Fruit fly (Drosophila melanogaster) whole organism, prepupa: ENCODE measurements around the gene CG32248.
A peak's percentile ranks its signal among the peaks of the same experiment; 100 is the strongest.

Experiments used
- Blimp-1 ChIP-seq: fragments of 200-800 bp; sonication (Bioruptor generic); optimal IDR thresholded peaks from 3 replicates; lab custom pipeline; 2017; ENCODE audit warnings: missing biosample characterization, missing genetic modification characterization, mild to moderate bottlenecking, moderate library complexity, missing genetic modification reagents
- CG10631 ChIP-seq: fragments of 200-800 bp; sonication (Bioruptor generic); optimal IDR thresholded peaks from 2 replicates; lab custom pipeline; 2016; ENCODE audit warnings: missing biosample characterization, missing genetic modification characterization
- CG10669 ChIP-seq: fragments of 200-800 bp; sonication (Bioruptor generic); optimal IDR thresholded peaks from 3 replicates; lab custom pipeline; 2018; ENCODE audit warnings: missing biosample characterization, mild to moderate bottlenecking, missing genetic modification characterization, moderate library complexity
- CG11294 ChIP-seq: fragments of 200-800 bp; sonication (Bioruptor generic); IDR thresholded peaks from 2 replicates; pipeline ENCODE4 v1.3.6; 2022; ENCODE audit warnings: missing biosample characterization, missing genetic modification characterization
- CG11762 ChIP-seq: fragments of 200-800 bp; sonication (Bioruptor generic); optimal IDR thresholded peaks from 3 replicates; lab custom pipeline; 2016; ENCODE audit warnings: missing biosample characterization, missing genetic modification characterization; ENCODE audit not compliant: insufficient read depth
- CG11902 ChIP-seq: fragments of 200-800 bp; sonication (Bioruptor generic); optimal IDR thresholded peaks from 3 replicates; lab custom pipeline; 2016; ENCODE audit warnings: missing biosample characterization, missing genetic modification characterization
- CG15336 ChIP-seq: fragments of 200-800 bp; sonication (Bioruptor generic); IDR thresholded peaks from 2 replicates; pipeline ENCODE4 v1.3.6; 2022; ENCODE audit warnings: missing biosample characterization, missing genetic modification characterization
- CG16779 ChIP-seq: fragments of 200-800 bp; sonication (Bioruptor generic); optimal IDR thresholded peaks from 3 replicates; lab custom pipeline; 2017; ENCODE audit warnings: missing biosample characterization, mild to moderate bottlenecking, missing genetic modification characterization
- CG31627 ChIP-seq: fragments of 200-800 bp; sonication (Bioruptor generic); optimal IDR thresholded peaks from 3 replicates; lab custom pipeline; 2016; ENCODE audit warnings: missing biosample characterization, missing genetic modification characterization
- CG32006 ChIP-seq: fragments of 200-800 bp; sonication (Bioruptor generic); optimal IDR thresholded peaks from 3 replicates; lab custom pipeline; 2017; ENCODE audit warnings: missing biosample characterization, mild to moderate bottlenecking, missing genetic modification characterization
- CG34406 ChIP-seq: fragments of 200-800 bp; sonication (Bioruptor generic); optimal IDR thresholded peaks from 3 replicates; lab custom pipeline; 2016; ENCODE audit warnings: missing biosample characterization, missing genetic modification characterization
- CG6163 ChIP-seq: fragments of 200-800 bp; sonication (Bioruptor generic); IDR thresholded peaks from 3 replicates; pipeline ENCODE4 v1.3.6; 2022; ENCODE audit warnings: missing biosample characterization, missing genetic modification characterization
- CG6276 ChIP-seq: fragments of 200-800 bp; sonication (Bioruptor generic); optimal IDR thresholded peaks from 2 replicates; lab custom pipeline; 2017; ENCODE audit warnings: missing biosample characterization, mild to moderate bottlenecking, missing genetic modification characterization
- CG6808 ChIP-seq: fragments of 200-800 bp; sonication (Bioruptor generic); optimal IDR thresholded peaks from 3 replicates; lab custom pipeline; 2017; ENCODE audit warnings: missing biosample characterization, missing genetic modification characterization, mild to moderate bottlenecking, moderate library complexity, missing genetic modification reagents
- CG7368 ChIP-seq: fragments of 200-800 bp; sonication (Bioruptor generic); optimal IDR thresholded peaks from 3 replicates; lab custom pipeline; 2016; ENCODE audit warnings: missing biosample characterization, missing genetic modification characterization
- CG8119 ChIP-seq: fragments of 200-800 bp; sonication (Bioruptor generic); IDR thresholded peaks from 3 replicates; pipeline ENCODE4 v1.3.6; 2022; ENCODE audit warnings: missing biosample characterization, missing genetic modification characterization
- CG8319 ChIP-seq: fragments of 200-800 bp; sonication (Bioruptor generic); optimal IDR thresholded peaks from 3 replicates; lab custom pipeline; 2016; ENCODE audit warnings: missing biosample characterization, missing genetic modification characterization
- CG8632 ChIP-seq: fragments of 200-800 bp; sonication (Bioruptor generic); optimal IDR thresholded peaks from 3 replicates; lab custom pipeline; 2016; ENCODE audit warnings: missing biosample characterization, missing genetic modification characterization
- CG9139 ChIP-seq: fragments of 200-800 bp; sonication (Bioruptor generic); optimal IDR thresholded peaks from 3 replicates; lab custom pipeline; 2017; ENCODE audit warnings: missing biosample characterization, mild to moderate bottlenecking, missing genetic modification characterization
- Eip75B ChIP-seq: fragments of 200-800 bp; sonication (Bioruptor generic); optimal IDR thresholded peaks from 3 replicates; lab custom pipeline; 2016; ENCODE audit warnings: missing biosample characterization, missing genetic modification characterization
- Eip93F ChIP-seq: fragments of 200-800 bp; sonication (Bioruptor generic); optimal IDR thresholded peaks from 2 replicates; lab custom pipeline; 2016; ENCODE audit warnings: missing biosample characterization, mild to moderate bottlenecking, missing genetic modification characterization
- Ets21C ChIP-seq: fragments of 200-800 bp; sonication (Bioruptor generic); optimal IDR thresholded peaks from 3 replicates; lab custom pipeline; 2016; ENCODE audit warnings: missing biosample characterization, missing genetic modification characterization
- Ets96B ChIP-seq: fragments of 200-800 bp; optimal IDR thresholded peaks from 2 replicates; lab custom pipeline; 2019; ENCODE audit warnings: missing biosample characterization, mild to moderate bottlenecking, missing genetic modification characterization, moderate library complexity
- Gug ChIP-seq: fragments of 200-800 bp; sonication (Bioruptor generic); IDR thresholded peaks from 2 replicates; pipeline ENCODE4 v1.3.6; 2022; ENCODE audit warnings: missing biosample characterization, missing genetic modification characterization
- Hr38 ChIP-seq: sonication (Bioruptor generic); optimal IDR thresholded peaks from 2 replicates; lab custom pipeline; 2016; ENCODE audit warnings: missing biosample characterization, missing genetic modification characterization
- Hr39 ChIP-seq: fragments of 200-800 bp; sonication (Bioruptor generic); optimal IDR thresholded peaks from 2 replicates; lab custom pipeline; 2016; ENCODE audit warnings: missing biosample characterization, missing genetic modification characterization
- Hr4 ChIP-seq: fragments of 200-800 bp; sonication (Bioruptor generic); optimal IDR thresholded peaks from 3 replicates; lab custom pipeline; 2016; ENCODE audit warnings: missing biosample characterization, missing genetic modification characterization
- Met ChIP-seq: fragments of 200-800 bp; sonication (Bioruptor generic); optimal IDR thresholded peaks from 3 replicates; lab custom pipeline; 2016; ENCODE audit warnings: missing biosample characterization, missing genetic modification characterization
- OdsH ChIP-seq: fragments of 200-800 bp; sonication (Bioruptor generic); optimal IDR thresholded peaks from 3 replicates; lab custom pipeline; 2016; ENCODE audit warnings: missing biosample characterization, missing genetic modification characterization
- Smox ChIP-seq: fragments of 200-800 bp; sonication (Bioruptor generic); optimal IDR thresholded peaks from 3 replicates; lab custom pipeline; 2016; ENCODE audit warnings: missing biosample characterization, missing genetic modification characterization
- Sox102F ChIP-seq: fragments of 200-800 bp; sonication (Bioruptor generic); optimal IDR thresholded peaks from 2 replicates; lab custom pipeline; 2016; ENCODE audit warnings: missing biosample characterization, mild to moderate bottlenecking, missing genetic modification characterization
- Sox14 ChIP-seq: fragments of 200-800 bp; sonication (Bioruptor generic); optimal IDR thresholded peaks from 3 replicates; lab custom pipeline; 2016; ENCODE audit warnings: missing biosample characterization, missing genetic modification characterization
- Sox15 ChIP-seq: fragments of 200-800 bp; sonication (Bioruptor generic); optimal IDR thresholded peaks from 3 replicates; lab custom pipeline; 2016; ENCODE audit warnings: missing biosample characterization, missing genetic modification characterization
- achi ChIP-seq: fragments of 200-800 bp; sonication (Bioruptor generic); optimal IDR thresholded peaks from 3 replicates; lab custom pipeline; 2016; ENCODE audit warnings: missing biosample characterization, missing genetic modification characterization
- acj6 ChIP-seq: fragments of 200-800 bp; sonication (Bioruptor generic); optimal IDR thresholded peaks from 3 replicates; lab custom pipeline; 2016; ENCODE audit warnings: missing biosample characterization, missing genetic modification characterization
- cyc ChIP-seq: fragments of 200-800 bp; sonication (Bioruptor generic); optimal IDR thresholded peaks from 3 replicates; lab custom pipeline; 2016; ENCODE audit warnings: missing biosample characterization, missing genetic modification characterization
- dac ChIP-seq: fragments of 200-800 bp; sonication (Bioruptor generic); optimal IDR thresholded peaks from 2 replicates; lab custom pipeline; 2017; ENCODE audit warnings: missing biosample characterization, mild to moderate bottlenecking, missing genetic modification characterization
- dsx ChIP-seq: fragments of 200-800 bp; optimal IDR thresholded peaks from 3 replicates; lab custom pipeline; 2019; ENCODE audit warnings: missing biosample characterization, mild to moderate bottlenecking, missing genetic modification characterization, moderate library complexity; ENCODE audit not compliant: poor library complexity, severe bottlenecking
- fd59A ChIP-seq: fragments of 200-800 bp; sonication (Bioruptor generic); optimal IDR thresholded peaks from 2 replicates; lab custom pipeline; 2017; ENCODE audit warnings: missing biosample characterization, mild to moderate bottlenecking, missing genetic modification characterization, missing genetic modification reagents
- fd85E ChIP-seq: fragments of 200-800 bp; sonication (Bioruptor generic); optimal IDR thresholded peaks from 3 replicates; lab custom pipeline; 2016; ENCODE audit warnings: missing biosample characterization, missing genetic modification characterization
- fkh ChIP-seq: fragments of 200-800 bp; sonication (Bioruptor generic); optimal IDR thresholded peaks from 3 replicates; lab custom pipeline; 2017; ENCODE audit warnings: missing biosample characterization, mild to moderate bottlenecking, missing genetic modification characterization, moderate library complexity
- lz ChIP-seq: fragments of 200-800 bp; sonication (Bioruptor generic); optimal IDR thresholded peaks from 3 replicates; lab custom pipeline; 2016; ENCODE audit warnings: missing biosample characterization, missing genetic modification characterization
- pdm3 ChIP-seq: fragments of 200-800 bp; sonication (Bioruptor generic); optimal IDR thresholded peaks from 3 replicates; lab custom pipeline; 2016; ENCODE audit warnings: missing biosample characterization, missing genetic modification characterization
- salr ChIP-seq, 2 experiments: fragments of 200-800 bp; sonication (Bioruptor generic); optimal IDR thresholded peaks; 3 replicates each; lab custom pipeline; 2016 to 2018; ENCODE audit warnings: missing biosample characterization in 2 of 2, missing genetic modification characterization in 2 of 2, mild to moderate bottlenecking in 1 of 2
- spab ChIP-seq: fragments of 200-800 bp; sonication (Bioruptor generic); optimal IDR thresholded peaks from 2 replicates; lab custom pipeline; 2017; ENCODE audit warnings: missing biosample characterization, mild to moderate bottlenecking, missing genetic modification characterization, missing genetic modification reagents
- ss ChIP-seq, 2 experiments: fragments of 200-800 bp; sonication (Bioruptor generic); optimal IDR thresholded peaks; 2 replicates in 1 of 2; 3 replicates in 1 of 2; lab custom pipeline; 2017 to 2018; ENCODE audit warnings: mild to moderate bottlenecking in 2 of 2, missing biosample characterization in 2 of 2, missing genetic modification characterization in 2 of 2, moderate library complexity in 1 of 2
- svp ChIP-seq: fragments of 200-800 bp; sonication (Bioruptor generic); peaks from one replicate; lab custom pipeline; 2016; ENCODE audit warnings: missing biosample characterization, missing genetic modification characterization
- topi ChIP-seq: fragments of 200-800 bp; sonication (Bioruptor generic); optimal IDR thresholded peaks from 3 replicates; lab custom pipeline; 2016; ENCODE audit warnings: missing biosample characterization, missing genetic modification characterization
- vri ChIP-seq: fragments of 200-800 bp; sonication (Bioruptor generic); optimal IDR thresholded peaks from 3 replicates; lab custom pipeline; 2016; ENCODE audit warnings: missing biosample characterization, mild to moderate bottlenecking, missing genetic modification characterization

The CG32248 gene

dm6 chr3L:4493609-4494008 is 22.1 kb downstream of the CG32248 start:
- TF ChIP-seq CG7368 (no peak), ss (GFP tag; optimal IDR thresholded peaks at IDR 0.05; lab: Kevin White, UChicago) (peak in 1 of 2 experiments; percentile 32), Blimp-1 (peak; percentile 56)

- TF ChIP-seq Hr39 (GFP tag; lab: Kevin White, UChicago) (peak; percentile 56), Met (peak; percentile 79), fkh (GFP tag; lab: Kevin White, UChicago) (no peak), Sox14 (GFP tag; lab: Kevin White, UChicago) (peak; percentile 60), CG6163 (GFP tag; lab: Robert Waterston, UW) (peak; percentile 83), Eip93F (peak; percentile 24), fd85E (GFP tag; lab: Kevin White, UChicago) (no peak), spab (GFP tag; lab: Kevin White, UChicago) (peak; percentile 80), CG7368 (peak; percentile 62), CG6276 (no peak), CG8119 (GFP tag; lab: Robert Waterston, UW) (peak; percentile 59; the same call in 2 of the 3 replicates), CG11762 (GFP tag; lab: Kevin White, UChicago) (peak; percentile 63), pdm3 (GFP tag; lab: Kevin White, UChicago) (peak; percentile 72), dsx (GFP tag; lab: Kevin White, UChicago) (peak; percentile 78), CG16779 (tag; lab: Kevin White, UChicago) (peak; percentile 42), CG10669 (GFP tag; lab: Kevin White, UChicago) (peak; percentile 79), CG9139 (GFP tag; lab: Kevin White, UChicago) (peak; percentile 76), CG15336 (GFP tag; lab: Robert Waterston, UW) (peak; percentile 45; the same call in 1 of the 2 replicates), fd59A (GFP tag; lab: Kevin White, UChicago) (peak; percentile 79), lz (GFP tag; lab: Kevin White, UChicago) (peak; percentile 70), Smox (GFP tag; lab: Kevin White, UChicago) (peak; percentile 71), svp (GFP tag; lab: Kevin White, UChicago) (peak; percentile 91), CG11902 (peak; percentile 25), Ets21C (GFP tag; lab: Kevin White, UChicago) (no peak), dac (GFP tag; lab: Kevin White, UChicago) (no peak), CG6808 (GFP tag; lab: Kevin White, UChicago) (peak; percentile 82), CG32006 (GFP tag; lab: Kevin White, UChicago) (peak; percentile 33), Sox15 (GFP tag; lab: Kevin White, UChicago) (peak; percentile 56), cyc (peak; percentile 53), OdsH (GFP tag; lab: Kevin White, UChicago) (peak; percentile 80), topi (GFP tag; lab: Kevin White, UChicago) (peak; percentile 75), CG8632 (GFP tag; lab: Kevin White, UChicago) (peak; percentile 87), vri (GFP tag; lab: Kevin White, UChicago) (peak; percentile 64), Gug (GFP tag; lab: Robert Waterston, UW) (no peak), Eip75B (GFP tag; lab: Kevin White, UChicago) (peak; percentile 69), Hr38 (no peak), salr (GFP tag; optimal IDR thresholded peaks at IDR 0.05; lab: Kevin White, UChicago) (peak; percentile 55 to 72), Sox102F (peak; percentile 78), Blimp-1 (peak; percentile 43), ss (GFP tag; optimal IDR thresholded peaks at IDR 0.05; lab: Kevin White, UChicago) (peak; percentile 92 to 94), CG31627 (GFP tag; lab: Kevin White, UChicago) (peak; percentile 55), CG10631 (peak; percentile 82), CG34406 (peak; percentile 84), CG11294 (GFP tag; lab: Robert Waterston, UW) (no peak), CG8319 (peak; percentile 55), achi (GFP tag; lab: Kevin White, UChicago) (peak; percentile 83), Ets96B (peak; percentile 82), acj6 (GFP tag; lab: Kevin White, UChicago) (peak; percentile 83), Hr4 (GFP tag; lab: Kevin White, UChicago) (peak; percentile 40)
Measured at dm6 chr3L:4494603-4495002, 23.1 kb downstream of the CG32248 start.
